Worm (Caenorhabditis elegans) whole organism, L4 larva: ENCODE data around the gene K01H12.4.

Experiments used
- F10B5.3 ChIP-seq: sonication (generic microtip); optimal IDR thresholded peaks from 2 replicates; lab custom pipeline; 2016; ENCODE audit warnings: mild to moderate bottlenecking, missing genetic modification characterization, missing compliant biosample characterization
- F37D6.2 ChIP-seq: sonication (generic microtip); optimal IDR thresholded peaks from 2 replicates; lab custom pipeline; 2016; ENCODE audit warnings: mild to moderate bottlenecking, missing genetic modification characterization, missing compliant biosample characterization
- Y48G9A.11 ChIP-seq: fragments of 200-800 bp; sonication (Bioruptor generic); IDR thresholded peaks from 2 replicates; pipeline ENCODE4 v1.3.6; 2022; ENCODE audit warnings: missing genetic modification reagents, missing genetic modification characterization, missing compliant biosample characterization
- aha-1 ChIP-seq: fragments of 150-350 bp; peaks from one replicate; lab custom pipeline; 2014; ENCODE audit warnings: missing biosample characterization, missing genetic modification characterization
- arid-1 ChIP-seq: fragments of 200-800 bp; sonication (Bioruptor generic); conservative IDR thresholded peaks from 2 replicates; pipeline ENCODE4 v1.3.6; 2022; ENCODE audit warnings: missing genetic modification reagents, missing genetic modification characterization, missing compliant biosample characterization
- ceh-28 ChIP-seq: fragments of 150-350 bp; optimal IDR thresholded peaks from 2 replicates; lab custom pipeline; 2014; ENCODE audit warnings: missing biosample characterization, missing genetic modification reagents, missing genetic modification characterization
- ceh-32 ChIP-seq: sonication (generic microtip); optimal IDR thresholded peaks from 2 replicates; lab custom pipeline; 2016; ENCODE audit warnings: mild to moderate bottlenecking, missing genetic modification characterization, missing compliant biosample characterization; ENCODE audit not compliant: poor library complexity
- ceh-44 ChIP-seq: fragments of 200-800 bp; sonication (Bioruptor generic); IDR thresholded peaks from 2 replicates; pipeline ENCODE4 v1.3.6; 2022; ENCODE audit warnings: missing genetic modification reagents, missing genetic modification characterization, missing compliant biosample characterization
- daf-16 ChIP-seq, 3 experiments: sonication (generic microtip); optimal IDR thresholded peaks; 2 replicates each; lab custom pipeline; 2016 to 2017; ENCODE audit warnings: missing genetic modification characterization in 3 of 3, missing genetic modification reagents in 3 of 3, mild to moderate bottlenecking in 2 of 3, missing compliant biosample characterization in 2 of 3, missing biosample characterization in 1 of 3, moderate library complexity in 1 of 3
- daf-19 ChIP-seq: fragments of 200-800 bp; sonication (Bioruptor generic); conservative IDR thresholded peaks from 2 replicates; pipeline ENCODE4 v1.3.6; 2022; ENCODE audit warnings: missing genetic modification characterization, missing compliant biosample characterization
- dmd-6 ChIP-seq: fragments of 200-800 bp; sonication (Bioruptor generic); IDR thresholded peaks from 2 replicates; pipeline ENCODE4 v1.3.6; 2022; ENCODE audit warnings: missing genetic modification reagents, missing genetic modification characterization, missing compliant biosample characterization
- duxl-1 ChIP-seq: sonication (generic microtip); optimal IDR thresholded peaks from 2 replicates; lab custom pipeline; 2016; ENCODE audit warnings: mild to moderate bottlenecking, missing genetic modification characterization, moderate library complexity, missing compliant biosample characterization; ENCODE audit not compliant: poor library complexity
- dve-1 ChIP-seq: sonication (generic microtip); optimal IDR thresholded peaks from 2 replicates; lab custom pipeline; 2017; ENCODE audit warnings: antibody characterized with exemption, mild to moderate bottlenecking, missing genetic modification characterization, missing compliant biosample characterization; ENCODE audit not compliant: insufficient read depth
- egl-43 ChIP-seq: fragments of 200-800 bp; sonication (Bioruptor generic); IDR thresholded peaks from 2 replicates; pipeline ENCODE4 v1.3.6; 2022; ENCODE audit warnings: missing genetic modification reagents, missing genetic modification characterization, missing compliant biosample characterization
- hif-1 ChIP-seq, 2 experiments: sonication (generic microtip); optimal IDR thresholded peaks; 2 replicates each; lab custom pipeline; 2016 to 2017; ENCODE audit warnings: missing compliant biosample characterization in 2 of 2, missing genetic modification characterization in 2 of 2, missing genetic modification reagents in 2 of 2, missing genotype in 2 of 2, mild to moderate bottlenecking in 1 of 2
- hlh-11 ChIP-seq: fragments of 200-800 bp; sonication (Bioruptor generic); optimal IDR thresholded peaks from 2 replicates; lab custom pipeline; 2018; ENCODE audit warnings: mild to moderate bottlenecking, missing genetic modification characterization, missing compliant biosample characterization
- hlh-30 ChIP-seq: sonication (generic microtip); optimal IDR thresholded peaks from 2 replicates; lab custom pipeline; 2017; ENCODE audit warnings: antibody characterized with exemption, mild to moderate bottlenecking, missing genetic modification characterization, missing compliant biosample characterization; ENCODE audit not compliant: insufficient read depth
- hmg-1.1 ChIP-seq: fragments of 200-800 bp; sonication (Bioruptor generic); IDR thresholded peaks from 2 replicates; pipeline ENCODE4 v1.3.6; 2022; ENCODE audit warnings: missing genetic modification reagents, missing genetic modification characterization, missing compliant biosample characterization
- lin-1 ChIP-seq: fragments of 200-800 bp; sonication (Bioruptor generic); IDR thresholded peaks from 2 replicates; pipeline ENCODE4 v1.3.6; 2022; ENCODE audit warnings: missing genetic modification reagents, missing genetic modification characterization, missing compliant biosample characterization
- lin-15B ChIP-seq: fragments of 150-350 bp; sonication (generic microtip); optimal IDR thresholded peaks from 3 replicates; lab custom pipeline; 2014; ENCODE audit warnings: missing biosample characterization, missing genetic modification characterization
- lsy-2 ChIP-seq, 2 experiments: fragments of 150-350 bp in 1 of 2; sonication (generic microtip) in 1 of 2; optimal IDR thresholded peaks; 2 replicates each; lab custom pipeline; 2014 to 2017; ENCODE audit warnings: missing biosample characterization in 2 of 2, missing genetic modification characterization in 2 of 2
- mdl-1 ChIP-seq, 2 experiments: fragments of 150-350 bp in 1 of 2; sonication (generic microtip) in 1 of 2; optimal IDR thresholded peaks; 2 replicates each; lab custom pipeline; 2014 to 2017; ENCODE audit warnings: missing biosample characterization in 2 of 2, missing genetic modification characterization in 2 of 2
- mep-1 ChIP-seq: fragments of 150-350 bp; sonication (generic microtip); optimal IDR thresholded peaks from 3 replicates; lab custom pipeline; 2014; ENCODE audit warnings: missing biosample characterization, missing genetic modification characterization
- mes-2 ChIP-seq: sonication (generic microtip); optimal IDR thresholded peaks from 2 replicates; lab custom pipeline; 2016; ENCODE audit warnings: missing genotype, mild to moderate bottlenecking, missing genetic modification characterization, missing compliant biosample characterization; ENCODE audit not compliant: poor library complexity, severe bottlenecking
- mxl-3 ChIP-seq: fragments of 200-800 bp; sonication (Bioruptor generic); optimal IDR thresholded peaks from 2 replicates; lab custom pipeline; 2018; ENCODE audit warnings: mild to moderate bottlenecking, missing genetic modification characterization, missing compliant biosample characterization
- nhr-10 ChIP-seq: fragments of 150-350 bp; optimal IDR thresholded peaks from 2 replicates; lab custom pipeline; 2014; ENCODE audit warnings: missing biosample characterization, missing genetic modification characterization
- nhr-11 ChIP-seq: fragments of 150-350 bp; optimal IDR thresholded peaks from 2 replicates; lab custom pipeline; 2014; ENCODE audit warnings: missing biosample characterization, missing genetic modification characterization
- nhr-111 ChIP-seq: fragments of 200-800 bp; sonication (Bioruptor generic); optimal IDR thresholded peaks from 2 replicates; lab custom pipeline; 2018; ENCODE audit warnings: mild to moderate bottlenecking, missing genetic modification characterization, missing compliant biosample characterization
- nhr-28 ChIP-seq: fragments of 150-350 bp; optimal IDR thresholded peaks from 2 replicates; lab custom pipeline; 2014; ENCODE audit warnings: missing biosample characterization, missing genetic modification characterization
- nhr-48 ChIP-seq: sonication (generic microtip); optimal IDR thresholded peaks from 2 replicates; lab custom pipeline; 2016; ENCODE audit warnings: mild to moderate bottlenecking, missing genetic modification characterization, missing compliant biosample characterization
- nhr-6 ChIP-seq: fragments of 150-350 bp; optimal IDR thresholded peaks from 2 replicates; lab custom pipeline; 2014; ENCODE audit warnings: missing biosample characterization, missing genetic modification characterization
- nhr-77 ChIP-seq: fragments of 150-350 bp; optimal IDR thresholded peaks from 2 replicates; lab custom pipeline; 2014; ENCODE audit warnings: missing biosample characterization, missing genetic modification characterization
- pha-4 ChIP-seq, 2 experiments: fragments of 150-350 bp in 1 of 2; fragments of 200-800 bp in 1 of 2; sonication (Bioruptor generic) in 1 of 2; IDR thresholded peaks in 1 of 2; optimal IDR thresholded peaks in 1 of 2; 2 replicates each; pipeline versions ENCODE4 v1.3.6 to Lab custom; 2014 to 2022; ENCODE audit warnings: missing genetic modification characterization in 2 of 2, missing genetic modification reagents in 2 of 2, missing biosample characterization in 1 of 2, missing compliant biosample characterization in 1 of 2
- pqm-1 ChIP-seq: sonication (generic microtip); optimal IDR thresholded peaks from 2 replicates; lab custom pipeline; 2017; ENCODE audit warnings: missing biosample characterization, missing genetic modification characterization
- rbr-2 ChIP-seq: sonication (generic microtip); optimal IDR thresholded peaks from 2 replicates; lab custom pipeline; 2016; ENCODE audit warnings: missing genotype, missing genetic modification characterization, missing compliant biosample characterization
- unc-62 ChIP-seq, 3 experiments: fragments of 150-350 bp in 1 of 3; sonication (generic microtip); optimal IDR thresholded peaks in 2 of 3; peaks in 1 of 3; 1 replicate in 1 of 3; 2 replicates in 2 of 3; lab custom pipeline; 2014 to 2017; ENCODE audit warnings: missing biosample characterization in 3 of 3, missing genetic modification characterization in 3 of 3, missing genetic modification reagents in 3 of 3, missing genotype in 1 of 3
- zip-2 ChIP-seq: fragments of 150-350 bp; optimal IDR thresholded peaks from 2 replicates; lab custom pipeline; 2014; ENCODE audit warnings: missing biosample characterization, missing genetic modification characterization

The K01H12.4 gene

ce11 chrIV:9671001-9671652, 41.8 kb upstream of the K01H12.4 start:
- TF ChIP-seq pha-4 (GFP tag; IDR thresholded peaks at IDR 0.05; lab: Robert Waterston, UW): peak; percentile 57; the same call in 1 of the 2 replicates
- TF ChIP-seq pha-4 (tag; optimal IDR thresholded peaks at IDR 0.05; lab: Kevin White, UChicago): peak; percentile 91
- peak; percentile 45 for TF ChIP-seq duxl-1 (tag; lab: Kevin White, UChicago)
- TF ChIP-seq lsy-2 (tag; optimal IDR thresholded peaks at IDR 0.05; lab: Kevin White, UChicago): peak in 1 of 2 experiments; percentile 68
- TF ChIP-seq nhr-11 (tag; lab: Kevin White, UChicago): peak; percentile 24
- no peak for TF ChIP-seq nhr-111 (GFP tag; lab: Kevin White, UChicago)
- TF ChIP-seq nhr-48: peak; percentile 82
- no peak for TF ChIP-seq ceh-28 (tag; lab: Kevin White, UChicago)
- peak; percentile 86 for TF ChIP-seq mxl-3 (GFP tag; lab: Kevin White, UChicago)
- TF ChIP-seq unc-62 (GFP tag; optimal IDR thresholded peaks at IDR 0.05 in 1 of 2; lab: Kevin White, UChicago): peak in 1 of 2 experiments; percentile 95
- no peak for TF ChIP-seq unc-62 (tag; optimal IDR thresholded peaks at IDR 0.05; lab: Kevin White, UChicago)
- TF ChIP-seq pqm-1 (tag; lab: Kevin White, UChicago): peak; percentile 79
- TF ChIP-seq Y48G9A.11 (GFP tag; lab: Robert Waterston, UW): no peak
- TF ChIP-seq nhr-6: no peak
- peak; percentile 33 for TF ChIP-seq zip-2
- no peak for TF ChIP-seq lin-15B (tag; lab: Kevin White, UChicago)
- TF ChIP-seq nhr-10 (tag; lab: Kevin White, UChicago): peak; percentile 30
- TF ChIP-seq mes-2 (tag; lab: Kevin White, UChicago): peak; percentile 5
- TF ChIP-seq arid-1: no peak
- TF ChIP-seq mdl-1 (tag; optimal IDR thresholded peaks at IDR 0.05; lab: Kevin White, UChicago): peak; percentile 64 to 84
- peak; percentile 12 for TF ChIP-seq F10B5.3 (tag; lab: Kevin White, UChicago)
- peak; percentile 93 for TF ChIP-seq aha-1 (tag; lab: Kevin White, UChicago)
- TF ChIP-seq lin-1 (GFP tag; lab: Robert Waterston, UW): 0 out of 2 replicates have a peak, but pooled peaks have one; percentile 12
- TF ChIP-seq ceh-44 (GFP tag; lab: Robert Waterston, UW): no peak
- peak; percentile 13 for TF ChIP-seq rbr-2 (tag; lab: Kevin White, UChicago)
- TF ChIP-seq hlh-30: peak; percentile 77
- no peak for TF ChIP-seq ceh-32 (tag; lab: Kevin White, UChicago)
- TF ChIP-seq hmg-1.1 (GFP tag; lab: Robert Waterston, UW): 0 out of 2 replicates have a peak, but pooled peaks have one; percentile 29
- TF ChIP-seq dmd-6 (GFP tag; lab: Robert Waterston, UW): peak; percentile 86
- TF ChIP-seq nhr-28 (tag; lab: Kevin White, UChicago): peak; percentile 78
- TF ChIP-seq mep-1 (tag; lab: Kevin White, UChicago): peak; percentile 71
- TF ChIP-seq daf-16 (GFP tag; optimal IDR thresholded peaks at IDR 0.05; lab: Kevin White, UChicago): peak in 1 of 2 experiments; percentile 39
- peak; percentile 84 for TF ChIP-seq daf-16 (tag; optimal IDR thresholded peaks at IDR 0.05; lab: Kevin White, UChicago)
- TF ChIP-seq daf-19 (GFP tag; lab: Robert Waterston, UW): no peak
- no peak for TF ChIP-seq egl-43 (GFP tag; lab: Robert Waterston, UW)
- TF ChIP-seq F37D6.2 (tag; lab: Kevin White, UChicago): no peak
- peak; percentile 86 for TF ChIP-seq nhr-77 (tag; lab: Kevin White, UChicago)
- TF ChIP-seq hlh-11 (tag; lab: Kevin White, UChicago): peak; percentile 84
- TF ChIP-seq hif-1 (tag; optimal IDR thresholded peaks at IDR 0.05; lab: Kevin White, UChicago): peak in 1 of 2 experiments; percentile 37
- peak; percentile 94 for TF ChIP-seq dve-1 (tag; lab: Kevin White, UChicago)
